Worm (Caenorhabditis elegans): Measurements from ENCODE around the gene srh-201.

- no peak for TF ChIP-seq ama-1 (optimal IDR thresholded peaks at IDR 0.05)
- TF ChIP-seq nhr-12 (tag; optimal IDR thresholded peaks at IDR 0.05): no peak
- no peak for TF ChIP-seq dmd-4 (tag; optimal IDR thresholded peaks at IDR 0.05)
- TF ChIP-seq nhr-237 (tag; optimal IDR thresholded peaks at IDR 0.05): no peak
- TF ChIP-seq R02D3.7 (tag; optimal IDR thresholded peaks at IDR 0.05): no peak
- TF ChIP-seq elt-3 (tag; optimal IDR thresholded peaks at IDR 0.05): no peak
- no peak for TF ChIP-seq lsy-2 (tag; optimal IDR thresholded peaks at IDR 0.05)
- TF ChIP-seq mdl-1 (tag; optimal IDR thresholded peaks at IDR 0.05): no peak
- no peak for TF ChIP-seq fos-1 (tag; optimal IDR thresholded peaks at IDR 0.05)
- no peak for TF ChIP-seq C34F6.9 (tag; optimal IDR thresholded peaks at IDR 0.05)
- no peak for TF ChIP-seq aly-2 (tag; optimal IDR thresholded peaks at IDR 0.05)
Observed at ce11 chrV:9044871-9045270, 31.2 kb upstream of the srh-201 start, which contains the start of gene nhr-30.
